Fruit fly (Drosophila melanogaster): ENCODE results near the gene Zcchc7.

DNA sequence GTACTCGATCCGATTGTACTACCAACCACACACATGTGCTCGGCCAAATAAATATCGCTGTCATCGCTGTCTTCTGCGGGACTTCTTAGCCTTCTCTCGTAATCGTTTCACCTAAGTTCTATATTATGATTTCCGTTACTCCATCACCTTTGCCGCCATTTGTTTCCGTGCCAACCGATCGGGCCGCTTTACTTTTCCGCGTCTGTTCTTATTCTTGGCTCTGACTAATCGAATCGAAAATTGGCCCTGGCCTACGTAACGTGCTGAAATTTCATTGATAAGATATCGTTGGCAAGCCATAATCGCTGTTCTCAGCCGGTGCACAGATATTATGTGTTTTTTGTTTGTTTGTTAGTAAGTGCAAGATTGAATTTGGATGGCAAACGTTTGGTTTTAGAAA lies 22.0 kb downstream of the Zcchc7 start:
- TF ChIP-seq ttk (optimal IDR thresholded peaks at IDR 0.05) (no peak), psq (optimal IDR thresholded peaks at IDR 0.05) (no peak), h (optimal IDR thresholded peaks at IDR 0.05) (no peak), insv (optimal IDR thresholded peaks at IDR 0.05) (no peak)

Measured in Kc167 (cell line).